Worm (Caenorhabditis elegans): Measurements from ENCODE around the gene spp-2.

ce11 chrX:7306434-7306833 is 10.2 kb downstream of the spp-2 start:
- no peak for TF ChIP-seq egrh-3 (GFP tag; IDR thresholded peaks at IDR 0.05)
- TF ChIP-seq snpc-4 (GFP tag; optimal IDR thresholded peaks at IDR 0.05) = no peak
- TF ChIP-seq snpc-4 (tag; optimal IDR thresholded peaks at IDR 0.05) = peak in 3 of 4 experiments; percentile 3 to 7 (median 5)
- TF ChIP-seq nfyb-1 (GFP tag; IDR thresholded peaks at IDR 0.05) = no peak
- TF ChIP-seq egl-18 (GFP tag; IDR thresholded peaks at IDR 0.05) = no peak
- no peak for TF ChIP-seq repo-1 (tag; optimal IDR thresholded peaks at IDR 0.05)
- TF ChIP-seq ets-4 (GFP tag; optimal IDR thresholded peaks at IDR 0.05) = no peak
- no peak for TF ChIP-seq pha-4 (tag; optimal IDR thresholded peaks at IDR 0.05)
- no peak for TF ChIP-seq lsl-1 (GFP tag; optimal IDR thresholded peaks at IDR 0.05)
- TF ChIP-seq zfh-2 (GFP tag; conservative IDR thresholded peaks at IDR 0.05) = peak; percentile 86
- TF ChIP-seq madf-8 (GFP tag; conservative IDR thresholded peaks at IDR 0.05) = no peak
- no peak for TF ChIP-seq nfya-2 (GFP tag; IDR thresholded peaks at IDR 0.05)
- peak; percentile 5 for TF ChIP-seq somi-1 (GFP tag; optimal IDR thresholded peaks at IDR 0.05)
